Fruit fly (Drosophila melanogaster) whole organism, embryonic: Measurements from ENCODE around the gene CG42784.

ENCODE experiments used
- Aef1 ChIP-seq: fragments of 200-800 bp; sonication (Bioruptor generic); IDR thresholded peaks from 3 replicates; pipeline ENCODE4 v1.3.6; 2022; ENCODE audit warnings: missing biosample characterization, missing genetic modification characterization
- Atf6 ChIP-seq: fragments of 200-800 bp; sonication (Bioruptor generic); IDR thresholded peaks from 2 replicates; pipeline ENCODE4 v1.3.6; 2022; ENCODE audit warnings: missing biosample characterization, missing genetic modification characterization
- Bgb ChIP-seq: fragments of 200-800 bp; sonication (Bioruptor generic); IDR thresholded peaks from 2 replicates; pipeline ENCODE4 v1.3.6; 2022; ENCODE audit warnings: missing biosample characterization, missing genetic modification characterization; ENCODE audit not compliant: partially characterized antibody
- CG12299 ChIP-seq: fragments of 200-800 bp; sonication (Bioruptor generic); optimal IDR thresholded peaks from 2 replicates; lab custom pipeline; 2018; ENCODE audit warnings: missing biosample characterization, mild to moderate bottlenecking, missing genetic modification characterization
- CG13424 ChIP-seq: fragments of 200-800 bp; sonication (Bioruptor generic); optimal IDR thresholded peaks from 2 replicates; lab custom pipeline; 2019; ENCODE audit warnings: missing biosample characterization, mild to moderate bottlenecking, missing genetic modification characterization, moderate library complexity
- CG15011 ChIP-seq: fragments of 200-800 bp; sonication (Bioruptor generic); optimal IDR thresholded peaks from 3 replicates; lab custom pipeline; 2018; ENCODE audit warnings: missing biosample characterization, mild to moderate bottlenecking, missing genetic modification characterization
- CG18764 ChIP-seq: fragments of 200-800 bp; sonication (Bioruptor generic); optimal IDR thresholded peaks from 3 replicates; lab custom pipeline; 2016; ENCODE audit warnings: missing biosample characterization, missing genetic modification characterization
- CG2120 ChIP-seq: fragments of 200-800 bp; sonication (Bioruptor generic); optimal IDR thresholded peaks from 3 replicates; lab custom pipeline; 2016; ENCODE audit warnings: missing biosample characterization, missing genetic modification characterization
- CG34422 ChIP-seq: fragments of 200-800 bp; sonication (Bioruptor generic); IDR thresholded peaks from 3 replicates; pipeline ENCODE4 v1.3.6; 2022; ENCODE audit warnings: missing biosample characterization, missing genetic modification characterization
- CG3726 ChIP-seq: fragments of 200-800 bp; sonication (Bioruptor generic); IDR thresholded peaks from 3 replicates; pipeline ENCODE4, ENCODE4 v1.3.6; 2022; ENCODE audit warnings: missing biosample characterization, missing genetic modification characterization
- CG7271 ChIP-seq: fragments of 200-800 bp; sonication (Bioruptor generic); optimal IDR thresholded peaks from 2 replicates; lab custom pipeline; 2018; ENCODE audit warnings: missing biosample characterization, mild to moderate bottlenecking, missing genetic modification characterization, moderate library complexity
- CG7786 ChIP-seq: fragments of 200-800 bp; sonication (Bioruptor generic); optimal IDR thresholded peaks from 2 replicates; lab custom pipeline; 2016; ENCODE audit warnings: missing biosample characterization, missing genetic modification characterization
- CG7963 ChIP-seq: fragments of 200-800 bp; sonication (Bioruptor generic); IDR thresholded peaks from 3 replicates; pipeline ENCODE4 v1.3.6; 2022; ENCODE audit warnings: missing biosample characterization, missing genetic modification characterization; ENCODE audit not compliant: partially characterized antibody
- CG8290 ChIP-seq, 3 experiments: fragments of 200-800 bp; sonication (Bioruptor generic); optimal IDR thresholded peaks; 2 replicates each; lab custom pipeline; 2016 to 2019; ENCODE audit warnings: missing biosample characterization in 3 of 3, missing genetic modification characterization in 3 of 3, mild to moderate bottlenecking in 2 of 3, moderate library complexity in 1 of 3
- Camta ChIP-seq: fragments of 200-800 bp; sonication (Bioruptor generic); optimal IDR thresholded peaks from 2 replicates; lab custom pipeline; 2016; ENCODE audit warnings: missing biosample characterization, missing genetic modification characterization
- Dbx ChIP-seq: fragments of 200-800 bp; sonication (Bioruptor generic); IDR thresholded peaks from 3 replicates; pipeline ENCODE4 v1.3.6; 2022; ENCODE audit warnings: missing biosample characterization, missing genetic modification characterization
- E2f2 ChIP-seq: fragments of 200-800 bp; sonication (Bioruptor generic); IDR thresholded peaks from 2 replicates; pipeline ENCODE4 v1.3.6; 2022; ENCODE audit warnings: missing biosample characterization, missing genetic modification characterization
- HmgZ ChIP-seq: fragments of 200-800 bp; sonication (Bioruptor generic); optimal IDR thresholded peaks from 2 replicates; lab custom pipeline; 2018; ENCODE audit warnings: missing biosample characterization, mild to moderate bottlenecking, missing genetic modification characterization
- Hr78 ChIP-seq, 2 experiments: fragments of 200-800 bp in 1 of 2; fragments of >200 bp in 1 of 2; sonication (Bioruptor generic) in 1 of 2; optimal IDR thresholded peaks; 2 replicates each; lab custom pipeline; 2017 to 2019; ENCODE audit warnings: missing biosample characterization in 2 of 2, missing genetic modification characterization in 2 of 2, mild to moderate bottlenecking in 1 of 2, moderate library complexity in 1 of 2
- Hsf ChIP-seq: fragments of 200-800 bp; sonication (Bioruptor generic); optimal IDR thresholded peaks from 3 replicates; lab custom pipeline; 2016; ENCODE audit warnings: missing biosample characterization, missing genetic modification characterization
- Med ChIP-seq: fragments of 200-800 bp; sonication (Bioruptor generic); peaks from one replicate; lab custom pipeline; 2016; ENCODE audit warnings: missing biosample characterization, missing genetic modification characterization, mild to moderate bottlenecking, inconsistent platforms, moderate library complexity
- NC2α ChIP-seq: fragments of 200-800 bp; sonication (Bioruptor generic); optimal IDR thresholded peaks from 2 replicates; lab custom pipeline; 2016; ENCODE audit warnings: missing biosample characterization, missing genetic modification characterization
- Oaz ChIP-seq: fragments of 200-800 bp; sonication (Bioruptor generic); IDR thresholded peaks from 2 replicates; pipeline ENCODE4 v1.3.6; 2022; ENCODE audit warnings: missing biosample characterization, missing genetic modification characterization
- Sox102F ChIP-seq: fragments of 200-800 bp; sonication (Bioruptor generic); optimal IDR thresholded peaks from 2 replicates; lab custom pipeline; 2018; ENCODE audit warnings: missing biosample characterization, mild to moderate bottlenecking, missing genetic modification characterization, moderate library complexity
- Spps ChIP-seq: fragments of 200-800 bp; sonication (Bioruptor generic); optimal IDR thresholded peaks from 2 replicates; lab custom pipeline; 2018; ENCODE audit warnings: missing biosample characterization, mild to moderate bottlenecking, missing genetic modification characterization
- Trl ChIP-seq, 3 experiments: fragments of >200 bp in 2 of 3; fragments of 200-800 bp in 1 of 3; sonication (Bioruptor generic) in 1 of 3; optimal IDR thresholded peaks; 2 replicates in 1 of 3; 3 replicates in 2 of 3; lab custom pipeline; 2016 to 2017; ENCODE audit warnings: missing biosample characterization in 1 of 3, missing genetic modification characterization in 1 of 3
- chif ChIP-seq, 2 experiments: fragments of 200-800 bp; sonication (Bioruptor generic); optimal IDR thresholded peaks; 3 replicates each; lab custom pipeline; 2016; ENCODE audit warnings: missing biosample characterization in 2 of 2, missing genetic modification characterization in 2 of 2
- esg ChIP-seq: fragments of 200-800 bp; sonication (Bioruptor generic); conservative IDR thresholded peaks from 2 replicates; pipeline ENCODE4 v1.3.6; 2022; ENCODE audit warnings: missing biosample characterization, missing genetic modification characterization
- gfzf ChIP-seq: fragments of 200-800 bp; sonication (Bioruptor generic); optimal IDR thresholded peaks from 2 replicates; lab custom pipeline; 2016; ENCODE audit warnings: missing biosample characterization, mild to moderate bottlenecking, missing genetic modification characterization, moderate library complexity
- gro ChIP-seq: fragments of 200-800 bp; sonication (Bioruptor generic); optimal IDR thresholded peaks from 2 replicates; lab custom pipeline; 2016; ENCODE audit warnings: missing biosample characterization, missing genetic modification characterization
- gsb ChIP-seq: fragments of 200-800 bp; sonication (Bioruptor generic); IDR thresholded peaks from 2 replicates; pipeline ENCODE4 v1.3.6; 2022; ENCODE audit warnings: missing biosample characterization, missing genetic modification characterization
- hth ChIP-seq: fragments of >200 bp; optimal IDR thresholded peaks from 2 replicates; lab custom pipeline; 2017; ENCODE audit warnings: inconsistent platforms
- kah ChIP-seq: fragments of 200-800 bp; sonication (Bioruptor generic); optimal IDR thresholded peaks from 2 replicates; lab custom pipeline; 2018; ENCODE audit warnings: missing biosample characterization, mild to moderate bottlenecking, missing genetic modification characterization
- klu ChIP-seq: fragments of 200-800 bp; sonication (Bioruptor generic); IDR thresholded peaks from 2 replicates; pipeline ENCODE4 v1.3.6; 2022; ENCODE audit warnings: missing biosample characterization, missing genetic modification characterization
- lbe ChIP-seq: fragments of 200-800 bp; sonication (Bioruptor generic); optimal IDR thresholded peaks from 2 replicates; lab custom pipeline; 2016; ENCODE audit warnings: missing biosample characterization, mild to moderate bottlenecking, missing genetic modification characterization
- lmd ChIP-seq: fragments of 200-800 bp; sonication (Bioruptor generic); IDR thresholded peaks from 2 replicates; pipeline ENCODE4 v1.3.6; 2022; ENCODE audit warnings: missing biosample characterization, missing genetic modification characterization
- nerfin-1 ChIP-seq: fragments of 200-800 bp; sonication (Bioruptor generic); optimal IDR thresholded peaks from 3 replicates; lab custom pipeline; 2019; ENCODE audit warnings: missing biosample characterization, mild to moderate bottlenecking, missing genetic modification characterization, moderate library complexity
- nom ChIP-seq: fragments of 200-800 bp; sonication (Bioruptor generic); optimal IDR thresholded peaks from 2 replicates; lab custom pipeline; 2017; ENCODE audit warnings: missing biosample characterization, missing genetic modification characterization, mild to moderate bottlenecking, moderate library complexity, missing genetic modification reagents
- org-1 ChIP-seq: fragments of 200-800 bp; sonication (Bioruptor generic); optimal IDR thresholded peaks from 2 replicates; lab custom pipeline; 2017; ENCODE audit warnings: missing biosample characterization, missing genetic modification characterization
- pb ChIP-seq: fragments of 200-800 bp; sonication (Bioruptor generic); optimal IDR thresholded peaks from 3 replicates; lab custom pipeline; 2016; ENCODE audit warnings: missing biosample characterization, missing genetic modification characterization
- phol ChIP-seq: fragments of 200-800 bp; sonication (Bioruptor generic); optimal IDR thresholded peaks from 3 replicates; lab custom pipeline; 2018; ENCODE audit warnings: missing biosample characterization, mild to moderate bottlenecking, missing genetic modification characterization, moderate library complexity
- psq ChIP-seq: fragments of 200-800 bp; sonication (Bioruptor generic); optimal IDR thresholded peaks from 2 replicates; lab custom pipeline; 2017; ENCODE audit warnings: missing biosample characterization, missing genetic modification characterization
- twi ChIP-seq: fragments of 200-800 bp; optimal IDR thresholded peaks from 2 replicates; lab custom pipeline; 2019; ENCODE audit warnings: missing biosample characterization, mild to moderate bottlenecking, missing genetic modification characterization, moderate library complexity
- usp ChIP-seq: fragments of >200 bp; optimal IDR thresholded peaks from 2 replicates; lab custom pipeline; 2017; ENCODE audit warnings: missing biosample characterization, missing genetic modification characterization
- vfl ChIP-seq: fragments of 200-800 bp; sonication (Bioruptor generic); optimal IDR thresholded peaks from 2 replicates; lab custom pipeline; 2016; ENCODE audit warnings: missing biosample characterization, missing genetic modification characterization
- vvl ChIP-seq: fragments of 200-800 bp; sonication (Bioruptor generic); IDR thresholded peaks from 2 replicates; pipeline ENCODE4 v1.3.6; 2022; ENCODE audit warnings: missing biosample characterization, missing genetic modification characterization
- zf30C ChIP-seq: fragments of 200-800 bp; sonication (Bioruptor generic); optimal IDR thresholded peaks from 3 replicates; lab custom pipeline; 2018; ENCODE audit warnings: missing biosample characterization, mild to moderate bottlenecking, missing genetic modification characterization

The CG42784 gene

DNA sequence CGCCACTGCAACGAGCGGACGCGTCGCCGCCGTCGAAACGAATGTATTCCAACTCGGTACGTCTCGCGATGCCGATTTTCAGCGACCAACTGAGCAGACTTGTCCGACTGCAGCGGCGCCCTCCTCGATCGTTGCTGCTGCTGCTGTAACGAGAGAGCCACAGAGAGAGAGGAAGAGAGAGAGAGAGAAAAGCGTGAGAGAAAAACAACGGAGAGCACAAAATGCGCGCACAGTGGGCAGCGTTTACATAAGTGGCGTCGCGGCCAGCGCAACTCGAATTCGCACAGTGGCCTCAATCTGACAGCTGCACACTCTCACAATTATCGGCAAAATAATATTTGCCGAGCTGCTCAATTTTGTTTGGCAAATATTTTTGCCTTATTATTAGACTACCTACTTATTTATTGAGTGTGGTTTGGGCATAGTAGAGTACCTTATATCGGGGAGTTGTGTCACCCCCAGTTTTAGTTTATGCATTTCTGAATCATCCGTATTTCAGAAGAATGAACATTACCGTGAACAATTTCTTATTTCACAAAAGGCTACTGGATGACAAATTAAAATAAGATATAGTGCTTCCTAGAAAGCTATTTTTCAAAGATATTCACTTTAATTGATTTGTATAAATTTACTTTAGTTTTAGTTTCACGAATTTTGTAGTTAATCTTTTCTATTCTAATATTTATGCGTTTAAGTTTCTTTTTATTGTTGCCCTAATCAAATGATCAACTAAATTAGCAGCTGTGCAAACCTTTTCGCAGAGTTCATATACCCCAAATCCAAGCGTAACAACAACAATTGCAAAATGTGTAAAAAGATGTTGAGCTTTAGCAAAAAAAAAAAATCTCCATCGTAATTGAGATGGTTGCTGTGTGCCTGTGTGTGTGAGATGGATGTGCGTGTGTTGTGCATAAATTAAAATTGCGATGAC is 98.4 kb downstream of the CG42784 start (continued):
- TF ChIP-seq HmgZ (peak; percentile 21), CG3726 (GFP tag; lab: Robert Waterston, UW) (peak; percentile 70; the same call in 2 of the 3 replicates), CG7963 (GFP tag; lab: Robert Waterston, UW) (no peak), Trl (optimal IDR thresholded peaks at IDR 0.05; lab: Kevin White, UChicago) (peak; percentile 92 to 100), Trl (GFP tag; optimal IDR thresholded peaks at IDR 0.05; lab: Kevin White, UChicago) (peak; percentile 76), nerfin-1 (tag; lab: Kevin White, UChicago) (peak; percentile 48), Spps (no peak), Med (GFP tag; lab: Kevin White, UChicago) (peak; percentile 90), esg (GFP tag; lab: Robert Waterston, UW) (peak; percentile 35; the same call in 1 of the 2 replicates), psq (peak; percentile 35), Sox102F (GFP tag; lab: Kevin White, UChicago) (peak; percentile 71), Atf6 (GFP tag; lab: Robert Waterston, UW) (peak; percentile 63), CG13424 (tag; lab: Kevin White, UChicago) (peak; percentile 49), Bgb (GFP tag; lab: Robert Waterston, UW) (no peak), kah (GFP tag; lab: Kevin White, UChicago) (peak; percentile 23), hth (lab: Kevin White, UChicago) (no peak), vfl (GFP tag; lab: Kevin White, UChicago) (peak; percentile 35), zf30C (GFP tag; lab: Kevin White, UChicago) (no peak), Dbx (GFP tag; lab: Robert Waterston, UW) (peak; percentile 57; the same call in 2 of the 3 replicates), gro (peak; percentile 72), E2f2 (GFP tag; lab: Robert Waterston, UW) (no peak), nom (GFP tag; lab: Kevin White, UChicago) (peak; percentile 68), usp (GFP tag; lab: Kevin White, UChicago) (no peak), CG2120 (GFP tag; lab: Kevin White, UChicago) (peak; percentile 78), phol (tag; lab: Kevin White, UChicago) (peak; percentile 51), CG12299 (tag; lab: Kevin White, UChicago) (no peak), lbe (GFP tag; lab: Kevin White, UChicago) (peak; percentile 69), pb (GFP tag; lab: Kevin White, UChicago) (peak; percentile 11), CG7786 (GFP tag; lab: Kevin White, UChicago) (peak; percentile 77), lmd (peak; percentile 69), gfzf (no peak), Aef1 (GFP tag; lab: Robert Waterston, UW) (peak; percentile 64), klu (GFP tag; lab: Robert Waterston, UW) (0 out of 2 replicates have a peak, but pooled peaks have one; percentile 7), CG34422 (GFP tag; lab: Robert Waterston, UW) (peak; percentile 61; the same call in 2 of the 3 replicates), twi (no peak), Hsf (GFP tag; lab: Kevin White, UChicago) (peak; percentile 69), CG18764 (GFP tag; lab: Kevin White, UChicago) (peak; percentile 29), org-1 (peak; percentile 52), CG7271 (no peak), Hr78 (GFP tag; optimal IDR thresholded peaks at IDR 0.05; lab: Kevin White, UChicago) (no peak), CG15011 (GFP tag; lab: Kevin White, UChicago) (no peak), chif (GFP tag; optimal IDR thresholded peaks at IDR 0.05; lab: Kevin White, UChicago) (peak in 1 of 2 experiments; percentile 35), vvl (peak; percentile 84), gsb (GFP tag; lab: Robert Waterston, UW) (peak; percentile 42), NC2α (GFP tag; lab: Kevin White, UChicago) (no peak), Camta (GFP tag; lab: Kevin White, UChicago) (peak; percentile 33), Oaz (GFP tag; lab: Robert Waterston, UW) (0 out of 2 replicates have a peak, but pooled peaks have one; percentile 19), CG8290 (GFP tag; optimal IDR thresholded peaks at IDR 0.05; lab: Kevin White, UChicago) (no peak), CG8290 (tag; optimal IDR thresholded peaks at IDR 0.05; lab: Kevin White, UChicago) (peak in 1 of 2 experiments; percentile 76)
